Worm (Caenorhabditis elegans) whole organism, L4 larva: ENCODE results near the gene srx-137.
A peak's percentile ranks its signal among the peaks of the same experiment; 100 is the strongest.

Experiments used
- aly-2 ChIP-seq: sonication (generic microtip); optimal IDR thresholded peaks from 2 replicates; lab custom pipeline; 2018; ENCODE audit warnings: missing biosample characterization, missing genetic modification characterization
- fkh-10 ChIP-seq: fragments of 150-350 bp; optimal IDR thresholded peaks from 2 replicates; lab custom pipeline; 2014; ENCODE audit warnings: missing biosample characterization, missing genetic modification reagents, missing genetic modification characterization
- lin-39 ChIP-seq: fragments of 150-350 bp; optimal IDR thresholded peaks from 2 replicates; lab custom pipeline; 2014; ENCODE audit warnings: missing biosample characterization, missing genetic modification reagents, missing genetic modification characterization
- lir-3 ChIP-seq: sonication (generic microtip); optimal IDR thresholded peaks from 2 replicates; lab custom pipeline; 2016; ENCODE audit warnings: mild to moderate bottlenecking, missing genetic modification characterization, missing compliant biosample characterization
- madf-9 ChIP-seq: fragments of 200-800 bp; sonication (Bioruptor generic); conservative IDR thresholded peaks from 2 replicates; pipeline ENCODE4 v1.3.6; 2022; ENCODE audit warnings: missing genetic modification reagents, missing genetic modification characterization, missing compliant biosample characterization
- mxl-3 ChIP-seq: fragments of 200-800 bp; sonication (Bioruptor generic); optimal IDR thresholded peaks from 2 replicates; lab custom pipeline; 2018; ENCODE audit warnings: mild to moderate bottlenecking, missing genetic modification characterization, missing compliant biosample characterization
- nhr-11 ChIP-seq: fragments of 150-350 bp; optimal IDR thresholded peaks from 2 replicates; lab custom pipeline; 2014; ENCODE audit warnings: missing biosample characterization, missing genetic modification characterization
- nhr-237 ChIP-seq: sonication (generic microtip); optimal IDR thresholded peaks from 2 replicates; lab custom pipeline; 2017; ENCODE audit warnings: missing biosample characterization, missing genetic modification characterization
- pha-4 ChIP-seq, 2 experiments: fragments of 150-350 bp in 1 of 2; fragments of 200-800 bp in 1 of 2; sonication (Bioruptor generic) in 1 of 2; IDR thresholded peaks in 1 of 2; optimal IDR thresholded peaks in 1 of 2; 2 replicates each; pipeline versions ENCODE4 v1.3.6 to Lab custom; 2014 to 2022; ENCODE audit warnings: missing genetic modification characterization in 2 of 2, missing genetic modification reagents in 2 of 2, missing biosample characterization in 1 of 2, missing compliant biosample characterization in 1 of 2
- skn-1 ChIP-seq: fragments of 150-350 bp; optimal IDR thresholded peaks from 2 replicates; lab custom pipeline; 2014; ENCODE audit warnings: missing biosample characterization, missing genetic modification characterization
- unc-130 ChIP-seq: sonication (generic microtip); optimal IDR thresholded peaks from 2 replicates; lab custom pipeline; 2016; ENCODE audit warnings: missing genetic modification reagents, missing genetic modification characterization, missing compliant biosample characterization
- unc-62 ChIP-seq, 3 experiments: fragments of 150-350 bp in 1 of 3; sonication (generic microtip); optimal IDR thresholded peaks in 2 of 3; peaks in 1 of 3; 1 replicate in 1 of 3; 2 replicates in 2 of 3; lab custom pipeline; 2014 to 2017; ENCODE audit warnings: missing biosample characterization in 3 of 3, missing genetic modification characterization in 3 of 3, missing genetic modification reagents in 3 of 3, missing genotype in 1 of 3
- zag-1 ChIP-seq: fragments of 150-350 bp; optimal IDR thresholded peaks from 2 replicates; lab custom pipeline; 2014; ENCODE audit warnings: missing biosample characterization, missing genetic modification characterization

DNA sequence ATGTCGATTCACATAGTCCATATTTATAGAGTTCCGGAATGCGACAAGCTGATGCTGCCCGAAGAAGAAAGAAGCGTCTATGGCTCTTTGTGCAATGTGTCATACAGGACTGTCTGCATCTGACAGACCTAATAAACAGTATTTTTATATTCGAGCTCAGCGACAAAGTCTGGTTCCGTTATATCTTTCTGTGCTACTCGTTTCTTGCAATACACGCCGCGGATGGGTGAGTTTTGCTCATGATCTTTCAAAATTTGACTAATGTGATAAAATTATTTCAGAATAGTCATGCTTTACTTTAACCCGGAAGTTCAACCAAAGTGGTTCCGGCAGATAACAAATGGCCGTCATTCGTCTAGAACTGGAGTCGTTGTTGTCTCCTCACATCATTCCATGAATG, 1.1 kb downstream of the srx-137 start:
- no peak for TF ChIP-seq fkh-10 (GFP tag; lab: Kevin White, UChicago)
- no peak for TF ChIP-seq nhr-237 (tag; lab: Kevin White, UChicago)
- no peak for TF ChIP-seq aly-2 (tag; lab: Kevin White, UChicago)
- no peak for TF ChIP-seq zag-1 (tag; lab: Kevin White, UChicago)
- TF ChIP-seq mxl-3, result no peak
- peak in 1 of 2 experiments; percentile 55 for TF ChIP-seq unc-62 (GFP tag; optimal IDR thresholded peaks at IDR 0.05 in 1 of 2; lab: Kevin White, UChicago)
- TF ChIP-seq unc-62 (tag; optimal IDR thresholded peaks at IDR 0.05; lab: Kevin White, UChicago), result no peak
- no peak for TF ChIP-seq pha-4 (GFP tag; IDR thresholded peaks at IDR 0.05; lab: Robert Waterston, UW)
- TF ChIP-seq pha-4 (tag; optimal IDR thresholded peaks at IDR 0.05; lab: Kevin White, UChicago), result no peak
- TF ChIP-seq lir-3 (tag; lab: Kevin White, UChicago), result no peak
- no peak for TF ChIP-seq lin-39
- no peak for TF ChIP-seq nhr-11
- TF ChIP-seq madf-9 (GFP tag; lab: Robert Waterston, UW), result no peak
- no peak for TF ChIP-seq unc-130 (GFP tag; lab: Kevin White, UChicago)
- TF ChIP-seq skn-1 (tag; lab: Kevin White, UChicago), result no peak
